Fruit fly (Drosophila melanogaster): ENCODE results near the gene CG18273.

The CG18273 gene

DNA sequence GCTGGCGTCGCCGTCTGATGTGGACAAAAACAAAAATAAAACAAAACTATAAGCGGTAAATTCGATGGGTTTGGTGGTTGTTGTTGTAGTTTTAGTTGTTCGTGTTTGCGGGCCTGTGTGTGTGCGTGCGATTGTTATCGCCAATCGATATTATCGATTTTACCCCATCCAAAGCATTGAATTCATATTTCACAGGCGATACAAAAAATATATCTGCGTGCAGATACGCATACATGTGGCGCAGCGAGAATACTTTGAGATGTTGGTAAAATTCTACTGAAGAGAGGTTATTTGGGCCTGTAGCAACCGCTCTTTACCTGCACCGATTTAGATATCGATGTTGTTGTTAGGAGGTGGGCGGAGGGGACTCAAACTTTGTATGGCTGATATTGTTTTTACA, 34.3 kb upstream of the CG18273 start (continued):
- TF ChIP-seq prd (optimal IDR thresholded peaks at IDR 0.05) (no peak), prd (GFP tag; IDR thresholded peaks at IDR 0.05) (no peak), hkb (optimal IDR thresholded peaks at IDR 0.05) (no peak), hkb (GFP tag; IDR thresholded peaks at IDR 0.05) (no peak), CG2678 (tag; optimal IDR thresholded peaks at IDR 0.05) (no peak), pan (optimal IDR thresholded peaks at IDR 0.05) (no peak), pan (GFP tag; optimal IDR thresholded peaks at IDR 0.05 in 1 of 2, IDR thresholded peaks at IDR 0.05 in 1 of 2) (no peak), CG9727 (GFP tag; optimal IDR thresholded peaks at IDR 0.05) (no peak), Sin3A (optimal IDR thresholded peaks at IDR 0.05) (no peak), CG10209 (GFP tag; optimal IDR thresholded peaks at IDR 0.05) (no peak), HHEX (GFP tag; optimal IDR thresholded peaks at IDR 0.05) (no peak), CG17385 (GFP tag; optimal IDR thresholded peaks at IDR 0.05) (peak; percentile 18), Rfx (GFP tag; IDR thresholded peaks at IDR 0.05) (no peak), Jarid2 (GFP tag; optimal IDR thresholded peaks at IDR 0.05) (no peak), CG10431 (GFP tag; optimal IDR thresholded peaks at IDR 0.05) (no peak), grn (GFP tag; optimal IDR thresholded peaks at IDR 0.05) (peak; percentile 44), CG1792 (GFP tag; optimal IDR thresholded peaks at IDR 0.05) (no peak), CG18262 (tag; optimal IDR thresholded peaks at IDR 0.05) (no peak), CG6654 (GFP tag; optimal IDR thresholded peaks at IDR 0.05) (no peak), CG15601 (tag; optimal IDR thresholded peaks at IDR 0.05) (no peak), CG2129 (GFP tag; IDR thresholded peaks at IDR 0.05; ENCODE audit: partially characterized antibody) (peak; percentile 28; the same call in 1 of the 2 replicates), sisA (GFP tag; IDR thresholded peaks at IDR 0.05) (no peak), Vsx1 (GFP tag; optimal IDR thresholded peaks at IDR 0.05) (no peak), CG8765 (GFP tag; IDR thresholded peaks at IDR 0.05) (no peak), D19A (tag; optimal IDR thresholded peaks at IDR 0.05) (no peak), gem (tag; optimal IDR thresholded peaks at IDR 0.05) (no peak), ERR (GFP tag; optimal IDR thresholded peaks at IDR 0.05) (no peak), ci (GFP tag; IDR thresholded peaks at IDR 0.05) (no peak), Oaz (GFP tag; IDR thresholded peaks at IDR 0.05) (no peak), mam (GFP tag; optimal IDR thresholded peaks at IDR 0.05) (no peak), fd3F (GFP tag; optimal IDR thresholded peaks at IDR 0.05) (no peak), CG33213 (GFP tag; optimal IDR thresholded peaks at IDR 0.05) (no peak), pzg (GFP tag; optimal IDR thresholded peaks at IDR 0.05) (no peak), CG10267 (tag; optimal IDR thresholded peaks at IDR 0.05) (no peak), phol (tag; optimal IDR thresholded peaks at IDR 0.05) (no peak), CG13624 (GFP tag; optimal IDR thresholded peaks at IDR 0.05) (no peak), CG17829 (tag; optimal IDR thresholded peaks at IDR 0.05) (no peak), pfk (GFP tag; optimal IDR thresholded peaks at IDR 0.05) (no peak), Kr (GFP tag; optimal IDR thresholded peaks at IDR 0.05) (no peak), onecut (GFP tag; IDR thresholded peaks at IDR 0.05) (peak; percentile 97), CG4328 (GFP tag; optimal IDR thresholded peaks at IDR 0.05) (no peak), mld (GFP tag; IDR thresholded peaks at IDR 0.05; ENCODE audit: partially characterized antibody) (no peak), toy (GFP tag; IDR thresholded peaks at IDR 0.05) (no peak), oc (tag; optimal IDR thresholded peaks at IDR 0.05) (no peak), CG2875 (GFP tag; optimal IDR thresholded peaks at IDR 0.05) (no peak), bbx (GFP tag; IDR thresholded peaks at IDR 0.05; ENCODE audit: partially characterized antibody) (peak; percentile 38; the same call in 1 of the 2 replicates), CG13894 (tag; optimal IDR thresholded peaks at IDR 0.05) (peak; percentile 2), ATbp (GFP tag; optimal IDR thresholded peaks at IDR 0.05) (no peak), emc (GFP tag; optimal IDR thresholded peaks at IDR 0.05) (no peak), C15 (GFP tag; IDR thresholded peaks at IDR 0.05) (no peak), B-H1 (GFP tag; IDR thresholded peaks at IDR 0.05) (no peak), CG31388 (GFP tag; optimal IDR thresholded peaks at IDR 0.05) (no peak)

Data from whole organism, embryonic.